Worm (Caenorhabditis elegans) whole organism, L4 larva: ENCODE measurements around the gene F14D7.3.

Experiments
- ZK546.5 ChIP-seq, 2 experiments: sonication (generic microtip); optimal IDR thresholded peaks; 2 replicates each; lab custom pipeline; 2017; ENCODE audit warnings: missing biosample characterization in 2 of 2, missing genetic modification characterization in 2 of 2
- aly-2 ChIP-seq: sonication (generic microtip); optimal IDR thresholded peaks from 2 replicates; lab custom pipeline; 2018; ENCODE audit warnings: missing biosample characterization, missing genetic modification characterization
- ceh-82 ChIP-seq: sonication (generic microtip); optimal IDR thresholded peaks from 2 replicates; lab custom pipeline; 2017; ENCODE audit warnings: missing biosample characterization, missing genetic modification characterization
- hlh-30 ChIP-seq: sonication (generic microtip); optimal IDR thresholded peaks from 2 replicates; lab custom pipeline; 2017; ENCODE audit warnings: antibody characterized with exemption, mild to moderate bottlenecking, missing genetic modification characterization, missing compliant biosample characterization; ENCODE audit not compliant: insufficient read depth
- lin-15B ChIP-seq: fragments of 150-350 bp; sonication (generic microtip); optimal IDR thresholded peaks from 3 replicates; lab custom pipeline; 2014; ENCODE audit warnings: missing biosample characterization, missing genetic modification characterization
- nhr-76 ChIP-seq: fragments of 150-350 bp; optimal IDR thresholded peaks from 2 replicates; lab custom pipeline; 2014; ENCODE audit warnings: missing biosample characterization, missing genetic modification characterization

DNA sequence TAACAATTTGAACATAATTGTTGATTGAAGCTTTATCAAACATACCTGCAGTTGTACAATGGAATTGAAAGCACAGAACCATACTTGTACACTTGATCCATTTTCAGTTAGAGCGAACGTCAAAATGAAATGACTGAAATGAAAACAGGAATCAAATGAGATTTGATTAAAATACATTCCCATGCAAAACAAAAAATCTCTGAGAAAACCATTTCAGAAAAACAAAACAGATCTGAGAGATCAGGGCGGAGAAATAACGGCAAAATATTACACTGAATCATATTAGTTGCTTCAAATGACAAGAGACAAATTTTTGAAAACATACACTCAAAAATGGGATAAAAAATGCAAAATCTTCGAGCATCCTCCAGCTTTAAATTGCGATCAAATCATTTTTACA is 16.8 kb upstream of the F14D7.3 start, which contains the start of gene srt-33:
- TF ChIP-seq aly-2 (tag; lab: Kevin White, UChicago) (no peak), ZK546.5 (tag; optimal IDR thresholded peaks at IDR 0.05; lab: Kevin White, UChicago) (no peak), hlh-30 (no peak), lin-15B (tag; lab: Kevin White, UChicago) (no peak), nhr-76 (tag; lab: Kevin White, UChicago) (no peak), ceh-82 (tag; lab: Kevin White, UChicago) (no peak)
